Worm (Caenorhabditis elegans) whole organism, young adult: ENCODE results near the gene cyn-8.

ENCODE experiments used
- K12H6.12 ChIP-seq: fragments of 200-800 bp; sonication (Bioruptor generic); optimal IDR thresholded peaks from 2 replicates; lab custom pipeline; 2018; ENCODE audit warnings: mild to moderate bottlenecking, missing genetic modification characterization, missing compliant biosample characterization
- efl-1 ChIP-seq: fragments of 150-350 bp; optimal IDR thresholded peaks from 2 replicates; lab custom pipeline; 2014; ENCODE audit warnings: missing biosample characterization, missing genetic modification reagents, missing genetic modification characterization
- fkh-3 ChIP-seq: sonication (generic microtip); optimal IDR thresholded peaks from 2 replicates; lab custom pipeline; 2016; ENCODE audit warnings: mild to moderate bottlenecking, missing genetic modification characterization, missing compliant biosample characterization
- snpc-3.4 ChIP-seq: sonication (generic microtip); optimal IDR thresholded peaks from 2 replicates; lab custom pipeline; 2017; ENCODE audit warnings: missing genetic modification characterization, mild to moderate bottlenecking, missing compliant biosample characterization, antibody characterized with exemption, moderate library complexity, missing genotype, missing genetic modification reagents
- snpc-4 ChIP-seq, 5 experiments: fragments of 150-350 bp in 1 of 5; sonication (generic microtip) in 4 of 5; optimal IDR thresholded peaks; 2 replicates each; lab custom pipeline; 2014 to 2018; ENCODE audit warnings: missing genetic modification characterization in 5 of 5, missing biosample characterization in 3 of 5, antibody characterized with exemption in 2 of 5, mild to moderate bottlenecking in 2 of 5, missing compliant biosample characterization in 2 of 5, missing genotype in 2 of 5, moderate library complexity in 2 of 5, missing genetic modification reagents in 1 of 5
- ztf-28 ChIP-seq: fragments of 200-800 bp; sonication (Bioruptor generic); IDR thresholded peaks from 2 replicates; pipeline ENCODE4 v1.3.6; 2022; ENCODE audit warnings: missing genetic modification reagents, missing genetic modification characterization, missing compliant biosample characterization

DNA sequence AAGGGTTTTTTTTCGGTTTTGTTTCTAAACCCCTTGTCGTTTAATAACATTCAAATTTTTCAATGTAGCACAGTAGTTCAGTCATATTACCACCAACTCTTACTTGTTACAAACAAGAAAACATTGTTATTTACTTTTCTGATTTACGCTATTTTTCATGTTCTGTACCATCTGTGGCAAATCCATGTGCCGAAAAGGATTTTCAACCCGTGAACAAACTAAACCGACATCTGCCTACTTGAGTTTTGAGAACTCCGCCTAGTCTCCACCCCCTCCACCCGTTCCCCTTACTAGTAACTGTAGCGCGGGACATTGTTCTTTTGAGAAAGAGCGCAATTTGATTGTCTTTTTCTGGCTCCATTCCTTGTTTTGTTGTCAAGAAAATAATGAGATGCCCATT, 6.0 kb upstream of the cyn-8 start, which contains the start of gene ensh-1:
- TF ChIP-seq efl-1 (GFP tag; lab: Kevin White, UChicago) (no peak), K12H6.12 (tag; lab: Kevin White, UChicago) (no peak), snpc-4 (GFP tag; optimal IDR thresholded peaks at IDR 0.05; lab: Kevin White, UChicago) (no peak), snpc-4 (tag; optimal IDR thresholded peaks at IDR 0.05; lab: Kevin White, UChicago) (no peak), fkh-3 (tag; lab: Kevin White, UChicago) (no peak), ztf-28 (GFP tag; lab: Robert Waterston, UW) (no peak), snpc-3.4 (tag; lab: Kevin White, UChicago) (no peak)
